Worm (Caenorhabditis elegans) whole organism, L2 larva: ENCODE measurements around the gene K06B4.4.

ENCODE experiments used
- R02D3.7 ChIP-seq: fragments of 150-350 bp; optimal IDR thresholded peaks from 2 replicates; lab custom pipeline; 2014; ENCODE audit warnings: missing biosample characterization, missing genetic modification characterization
- Y55F3AM.14 ChIP-seq: fragments of 200-800 bp; sonication (Bioruptor generic); optimal IDR thresholded peaks from 2 replicates; lab custom pipeline; 2018; ENCODE audit warnings: mild to moderate bottlenecking, missing genetic modification characterization, missing compliant biosample characterization
- ZK546.5 ChIP-seq: sonication (generic microtip); optimal IDR thresholded peaks from 2 replicates; lab custom pipeline; 2017; ENCODE audit warnings: missing biosample characterization, missing genetic modification characterization
- alr-1 ChIP-seq: fragments of 150-350 bp; optimal IDR thresholded peaks from 2 replicates; lab custom pipeline; 2014; ENCODE audit warnings: missing biosample characterization, missing genetic modification characterization
- aly-2 ChIP-seq: fragments of 150-350 bp; optimal IDR thresholded peaks from 2 replicates; lab custom pipeline; 2014; ENCODE audit warnings: missing biosample characterization, missing genetic modification characterization
- ama-1 ChIP-seq: fragments of 150-350 bp; optimal IDR thresholded peaks from 2 replicates; lab custom pipeline; 2018; ENCODE audit warnings: inconsistent platforms
- blmp-1 ChIP-seq: sonication (generic microtip); optimal IDR thresholded peaks from 2 replicates; lab custom pipeline; 2017; ENCODE audit warnings: missing genetic modification characterization, mild to moderate bottlenecking, missing compliant biosample characterization, antibody characterized with exemption, moderate library complexity; ENCODE audit not compliant: insufficient read depth
- ceh-16 ChIP-seq: fragments of 150-350 bp; optimal IDR thresholded peaks from 2 replicates; lab custom pipeline; 2014; ENCODE audit warnings: missing biosample characterization, missing genetic modification characterization
- egl-27 ChIP-seq: sonication (generic microtip); optimal IDR thresholded peaks from 3 replicates; lab custom pipeline; 2017; ENCODE audit warnings: missing biosample characterization, missing genetic modification reagents, missing genetic modification characterization
- elt-1 ChIP-seq: fragments of 150-350 bp; optimal IDR thresholded peaks from 2 replicates; lab custom pipeline; 2014; ENCODE audit warnings: missing biosample characterization, missing genetic modification characterization
- elt-3 ChIP-seq: sonication (generic microtip); optimal IDR thresholded peaks from 2 replicates; lab custom pipeline; 2017; ENCODE audit warnings: missing biosample characterization, missing genetic modification characterization
- fos-1 ChIP-seq: fragments of 150-350 bp; optimal IDR thresholded peaks from 2 replicates; lab custom pipeline; 2014; ENCODE audit warnings: missing biosample characterization, missing genetic modification characterization
- gmeb-1 ChIP-seq: fragments of 150-350 bp; optimal IDR thresholded peaks from 2 replicates; lab custom pipeline; 2014; ENCODE audit warnings: missing biosample characterization, missing genetic modification characterization
- lin-11 ChIP-seq: fragments of 150-350 bp; sonication (generic microtip); optimal IDR thresholded peaks from 2 replicates; lab custom pipeline; 2014; ENCODE audit warnings: missing biosample characterization, missing genetic modification characterization, inconsistent platforms, mixed read lengths
- lsy-2 ChIP-seq, 2 experiments: fragments of 150-350 bp in 1 of 2; sonication (generic microtip) in 1 of 2; optimal IDR thresholded peaks; 2 replicates each; lab custom pipeline; 2014 to 2017; ENCODE audit warnings: missing biosample characterization in 2 of 2, missing genetic modification characterization in 2 of 2
- mab-5 ChIP-seq: fragments of 150-350 bp; optimal IDR thresholded peaks from 2 replicates; lab custom pipeline; 2014; ENCODE audit warnings: missing biosample characterization, missing genetic modification characterization
- mbf-1 ChIP-seq: sonication (generic microtip); optimal IDR thresholded peaks from 2 replicates; lab custom pipeline; 2017; ENCODE audit warnings: missing biosample characterization, missing genetic modification characterization
- nhr-10 ChIP-seq: sonication (generic microtip); optimal IDR thresholded peaks from 2 replicates; lab custom pipeline; 2017; ENCODE audit warnings: missing biosample characterization, missing genetic modification characterization
- nhr-12 ChIP-seq: fragments of 150-350 bp; optimal IDR thresholded peaks from 2 replicates; lab custom pipeline; 2014; ENCODE audit warnings: missing biosample characterization, missing genetic modification characterization
- nhr-129 ChIP-seq: fragments of 150-350 bp; optimal IDR thresholded peaks from 2 replicates; lab custom pipeline; 2014; ENCODE audit warnings: missing biosample characterization, missing genetic modification characterization
- nhr-23 ChIP-seq: fragments of 150-350 bp; optimal IDR thresholded peaks from 2 replicates; lab custom pipeline; 2014; ENCODE audit warnings: missing biosample characterization, missing genetic modification reagents, missing genetic modification characterization
- nhr-25 ChIP-seq: fragments of 150-350 bp; sonication (generic microtip); optimal IDR thresholded peaks from 3 replicates; lab custom pipeline; 2014; ENCODE audit warnings: missing biosample characterization, missing genetic modification characterization
- nhr-6 ChIP-seq: fragments of 150-350 bp; optimal IDR thresholded peaks from 2 replicates; lab custom pipeline; 2014; ENCODE audit warnings: missing biosample characterization, missing genetic modification characterization
- peb-1 ChIP-seq: fragments of 150-350 bp; optimal IDR thresholded peaks from 2 replicates; lab custom pipeline; 2014; ENCODE audit warnings: missing biosample characterization, missing genetic modification characterization
- sem-4 ChIP-seq: fragments of 150-350 bp; optimal IDR thresholded peaks from 2 replicates; lab custom pipeline; 2014; ENCODE audit warnings: missing biosample characterization, missing genetic modification reagents, missing genetic modification characterization
- skn-1 ChIP-seq: sonication (generic microtip); optimal IDR thresholded peaks from 2 replicates; lab custom pipeline; 2017; ENCODE audit warnings: missing biosample characterization, missing genetic modification characterization
- sma-3 ChIP-seq: sonication (generic microtip); optimal IDR thresholded peaks from 2 replicates; lab custom pipeline; 2016; ENCODE audit warnings: missing genetic modification reagents, missing genetic modification characterization, missing compliant biosample characterization
- sma-9 ChIP-seq, 2 experiments: fragments of 150-350 bp in 1 of 2; sonication (generic microtip) in 1 of 2; optimal IDR thresholded peaks; 2 replicates each; lab custom pipeline; 2014 to 2016; ENCODE audit warnings: missing genetic modification characterization in 2 of 2, mild to moderate bottlenecking in 1 of 2, missing biosample characterization in 1 of 2, missing compliant biosample characterization in 1 of 2, missing genetic modification reagents in 1 of 2, moderate library complexity in 1 of 2
- unc-39 ChIP-seq: fragments of 150-350 bp; optimal IDR thresholded peaks from 2 replicates; lab custom pipeline; 2014; ENCODE audit warnings: missing biosample characterization, missing genetic modification characterization
- unc-55 ChIP-seq: fragments of 150-350 bp; sonication (generic microtip); optimal IDR thresholded peaks from 3 replicates; lab custom pipeline; 2014; ENCODE audit warnings: missing biosample characterization, missing genetic modification reagents, missing genetic modification characterization
- zag-1 ChIP-seq: fragments of 150-350 bp; optimal IDR thresholded peaks from 2 replicates; lab custom pipeline; 2014; ENCODE audit warnings: missing biosample characterization, missing genetic modification characterization
- ztf-11 ChIP-seq: sonication (generic microtip); optimal IDR thresholded peaks from 2 replicates; lab custom pipeline; 2017; ENCODE audit warnings: missing biosample characterization, missing genetic modification characterization
- ztf-4 ChIP-seq: fragments of 150-350 bp; optimal IDR thresholded peaks from 2 replicates; lab custom pipeline; 2014; ENCODE audit warnings: missing biosample characterization, missing genetic modification characterization

The K06B4.4 gene

DNA sequence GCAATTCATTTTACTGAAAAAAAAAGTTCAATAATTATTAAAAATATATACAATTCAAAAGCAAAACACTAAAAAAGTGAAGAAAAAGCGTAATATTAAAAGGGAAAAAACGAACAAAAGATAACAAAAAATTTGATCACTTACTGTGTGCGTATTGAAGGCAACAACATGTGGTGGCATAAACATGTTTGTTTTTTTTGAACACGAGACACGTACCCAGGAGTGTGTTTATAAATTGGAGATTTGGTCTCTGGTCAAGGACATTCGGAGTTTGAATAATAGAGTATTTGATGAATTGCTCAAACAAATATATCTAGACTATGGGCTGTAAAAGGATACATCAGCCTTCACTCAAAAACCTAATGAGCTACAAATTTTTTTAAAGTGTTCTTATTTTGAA, 46.7 kb downstream of the K06B4.4 start:
- no peak for TF ChIP-seq gmeb-1 (tag; lab: Kevin White, UChicago)
- no peak for TF ChIP-seq alr-1 (tag; lab: Kevin White, UChicago)
- no peak for TF ChIP-seq nhr-129
- TF ChIP-seq nhr-25, result no peak
- TF ChIP-seq sem-4 (tag; lab: Kevin White, UChicago), result no peak
- no peak for TF ChIP-seq sma-3 (GFP tag; lab: Kevin White, UChicago)
- no peak for TF ChIP-seq blmp-1
- no peak for TF ChIP-seq ZK546.5 (tag; lab: Kevin White, UChicago)
- TF ChIP-seq fos-1 (tag; lab: Kevin White, UChicago), result no peak
- no peak for TF ChIP-seq nhr-6
- no peak for TF ChIP-seq elt-3 (tag; lab: Kevin White, UChicago)
- TF ChIP-seq peb-1, result no peak
- TF ChIP-seq lin-11 (tag; lab: Kevin White, UChicago), result no peak
- no peak for TF ChIP-seq nhr-12 (tag; lab: Kevin White, UChicago)
- TF ChIP-seq R02D3.7 (tag; lab: Kevin White, UChicago), result no peak

DNA sequence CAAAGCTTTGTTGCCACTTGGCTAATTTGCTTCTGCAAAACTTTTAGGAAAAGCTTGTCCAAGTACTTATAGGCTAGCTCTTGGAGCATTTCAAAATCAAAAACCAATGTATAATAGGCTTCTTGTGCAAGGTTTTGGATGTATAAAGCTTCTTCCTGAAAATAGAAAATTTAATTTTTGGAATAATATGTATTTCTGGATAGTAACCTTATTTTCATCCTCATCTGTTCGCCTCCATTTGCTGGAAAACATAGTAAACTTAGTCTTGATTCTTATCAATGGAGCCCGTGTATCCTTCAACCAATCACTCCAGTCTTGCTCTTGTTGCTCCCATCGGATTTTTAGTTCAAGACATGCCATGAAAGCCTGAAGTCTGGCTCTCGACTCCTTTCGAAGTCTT, 47.7 kb downstream of the K06B4.4 start, which contains the start of gene Y6E2A.4:
Gene Y6E2A.4, minus strand, starts transcription at position 101 of the 400 bp plus-strand sequence.
- TF ChIP-seq ztf-11 (tag; lab: Kevin White, UChicago) (no peak), alr-1 (tag; lab: Kevin White, UChicago) (no peak), R02D3.7 (tag; lab: Kevin White, UChicago) (no peak), nhr-23 (no peak), unc-55 (no peak), lsy-2 (tag; optimal IDR thresholded peaks at IDR 0.05; lab: Kevin White, UChicago) (no peak), ama-1 (lab: Kevin White, UChicago) (no peak), Y55F3AM.14 (GFP tag; lab: Kevin White, UChicago) (no peak), elt-1 (tag; lab: Kevin White, UChicago) (no peak), fos-1 (tag; lab: Kevin White, UChicago) (no peak), nhr-25 (no peak), ztf-4 (tag; lab: Kevin White, UChicago) (no peak), sma-9 (GFP tag; optimal IDR thresholded peaks at IDR 0.05; lab: Kevin White, UChicago) (no peak), sma-9 (tag; optimal IDR thresholded peaks at IDR 0.05; lab: Kevin White, UChicago) (no peak), nhr-10 (no peak), ZK546.5 (tag; lab: Kevin White, UChicago) (no peak), mbf-1 (no peak), peb-1 (no peak), ceh-16 (tag; lab: Kevin White, UChicago) (no peak)

DNA sequence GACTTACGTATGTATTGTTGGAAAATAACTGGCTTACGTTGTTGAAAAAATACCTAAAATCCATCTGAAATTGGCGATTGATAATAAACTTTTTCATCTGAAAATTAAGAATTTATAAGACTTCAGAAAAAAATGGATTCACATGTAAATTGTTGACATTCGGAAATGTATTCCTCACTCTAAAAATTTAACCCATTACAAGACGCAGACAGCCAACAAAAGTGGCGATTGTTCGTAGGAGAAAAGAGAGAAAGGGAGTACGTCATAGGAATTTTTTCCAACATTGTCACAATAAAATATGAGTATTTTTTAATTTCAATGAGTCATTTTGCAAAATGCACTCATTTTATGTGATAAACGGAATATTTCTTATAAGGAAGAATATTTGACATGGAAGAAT, 49.6 kb downstream of the K06B4.4 start, which contains the start of gene Y6E2A.5:
Gene Y6E2A.5, minus strand, starts transcription at position 101 of the 400 bp plus-strand sequence.
- TF ChIP-seq nhr-25, result no peak
- no peak for TF ChIP-seq skn-1 (tag; lab: Kevin White, UChicago)
- no peak for TF ChIP-seq unc-39 (tag; lab: Kevin White, UChicago)
- TF ChIP-seq zag-1 (tag; lab: Kevin White, UChicago), result no peak
- no peak for TF ChIP-seq ztf-4 (tag; lab: Kevin White, UChicago)
- TF ChIP-seq R02D3.7 (tag; lab: Kevin White, UChicago), result no peak
- no peak for TF ChIP-seq nhr-23
- no peak for TF ChIP-seq nhr-6
- TF ChIP-seq alr-1 (tag; lab: Kevin White, UChicago), result no peak
- no peak for TF ChIP-seq nhr-10
- TF ChIP-seq aly-2 (tag; lab: Kevin White, UChicago), result no peak
- TF ChIP-seq Y55F3AM.14 (GFP tag; lab: Kevin White, UChicago), result no peak
- no peak for TF ChIP-seq gmeb-1 (tag; lab: Kevin White, UChicago)
- TF ChIP-seq egl-27 (tag; lab: Kevin White, UChicago), result no peak
- no peak for TF ChIP-seq fos-1 (tag; lab: Kevin White, UChicago)
- TF ChIP-seq ztf-11 (tag; lab: Kevin White, UChicago), result no peak
- TF ChIP-seq, all 48 proteins: peak for 0

DNA sequence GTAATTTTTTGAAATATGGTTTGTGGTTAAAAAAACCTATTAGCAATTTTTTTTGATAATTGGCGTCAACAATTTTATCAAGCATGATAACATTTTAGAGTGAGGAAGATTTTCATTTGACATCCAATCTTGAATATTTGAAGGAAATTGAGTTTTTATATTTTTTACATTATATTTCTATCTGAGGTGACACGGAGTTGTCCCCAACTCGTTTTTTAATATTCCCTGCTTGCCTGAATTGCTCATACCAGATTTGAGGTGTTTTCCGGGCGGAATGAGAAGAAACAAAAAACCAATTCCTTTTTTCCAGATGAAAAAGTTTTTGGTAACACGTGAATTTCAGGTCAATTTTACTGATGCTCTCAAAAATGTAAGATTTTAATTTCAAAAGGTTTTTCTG, 50.6 kb downstream of the K06B4.4 start, which contains the start of gene Y6E2A.7:
Gene Y6E2A.7, plus strand, starts transcription at position 301 of the 400 bp plus-strand sequence.
- no peak for TF ChIP-seq Y55F3AM.14 (GFP tag; lab: Kevin White, UChicago)
- TF ChIP-seq mab-5, result no peak
- TF ChIP-seq unc-55, result no peak
